Worm (Caenorhabditis elegans): ENCODE measurements around the gene msrp-7.

The msrp-7 gene

ce11 chrII:10792611-10793010 lies 18.2 kb upstream of the msrp-7 start:
- no peak for TF ChIP-seq D2030.7 (GFP tag; IDR thresholded peaks at IDR 0.05)
- TF ChIP-seq lsy-27 (tag; optimal IDR thresholded peaks at IDR 0.05; ENCODE audit: borderline replicate concordance, insufficient read depth) = no peak
- TF ChIP-seq nhr-120 (GFP tag; IDR thresholded peaks at IDR 0.05) = no peak
- no peak for TF ChIP-seq tbx-9 (tag; optimal IDR thresholded peaks at IDR 0.05; ENCODE audit: borderline replicate concordance)
- TF ChIP-seq C06A6.2 (GFP tag; conservative IDR thresholded peaks at IDR 0.05) = no peak
- no peak for TF ChIP-seq nfya-1 (tag; optimal IDR thresholded peaks at IDR 0.05; ENCODE audit: borderline replicate concordance, insufficient read depth)
- TF ChIP-seq nhr-27 (tag; optimal IDR thresholded peaks at IDR 0.05) = no peak
- TF ChIP-seq hlh-12 (tag; optimal IDR thresholded peaks at IDR 0.05) = no peak
- TF ChIP-seq sptf-2 (GFP tag; optimal IDR thresholded peaks at IDR 0.05) = no peak
- TF ChIP-seq Y53G8AR.9 (GFP tag; conservative IDR thresholded peaks at IDR 0.05) = no peak
- TF ChIP-seq Y53F4B.3 (GFP tag; IDR thresholded peaks at IDR 0.05) = no peak
- TF ChIP-seq hmg-1.2 (GFP tag; IDR thresholded peaks at IDR 0.05) = no peak
- TF ChIP-seq F49E8.2 (tag; optimal IDR thresholded peaks at IDR 0.05; ENCODE audit: insufficient read depth) = no peak
- no peak for TF ChIP-seq snpc-3.4 (tag; optimal IDR thresholded peaks at IDR 0.05)
- no peak for TF ChIP-seq ceh-58 (GFP tag; IDR thresholded peaks at IDR 0.05)
- TF ChIP-seq egl-44 (GFP tag; IDR thresholded peaks at IDR 0.05) = no peak
- TF ChIP-seq F57C9.4 (tag; optimal IDR thresholded peaks at IDR 0.05) = no peak

ce11 chrII:10793393-10793792 lies 17.4 kb upstream of the msrp-7 start, which contains the start of gene vps-11:
vps-11 (minus strand) TSS chrII:10793493.
- no peak for TF ChIP-seq snpc-4 (GFP tag; optimal IDR thresholded peaks at IDR 0.05)
- TF ChIP-seq snpc-4 (tag; optimal IDR thresholded peaks at IDR 0.05) = no peak
- no peak for TF ChIP-seq hrde-1 (tag; optimal IDR thresholded peaks at IDR 0.05; ENCODE audit: borderline replicate concordance)
- no peak for TF ChIP-seq sea-2 (GFP tag; IDR thresholded peaks at IDR 0.05)
- TF ChIP-seq mel-28 (tag; optimal IDR thresholded peaks at IDR 0.05; ENCODE audit: borderline replicate concordance) = no peak
- TF ChIP-seq athp-1 (tag; optimal IDR thresholded peaks at IDR 0.05) = no peak
- TF ChIP-seq Y79H2A.3 (GFP tag; conservative IDR thresholded peaks at IDR 0.05) = no peak
- no peak for TF ChIP-seq lag-1 (GFP tag; IDR thresholded peaks at IDR 0.05)
- TF ChIP-seq lin-54 (GFP tag; optimal IDR thresholded peaks at IDR 0.05) = no peak
- no peak for TF ChIP-seq sptf-2 (GFP tag; optimal IDR thresholded peaks at IDR 0.05)
- TF ChIP-seq ztf-28 (GFP tag; IDR thresholded peaks at IDR 0.05) = no peak
- no peak for TF ChIP-seq nhr-90 (tag; optimal IDR thresholded peaks at IDR 0.05)
- no peak for TF ChIP-seq F10E7.11 (tag; optimal IDR thresholded peaks at IDR 0.05)
- TF ChIP-seq bed-2 (GFP tag; IDR thresholded peaks at IDR 0.05) = no peak
- TF ChIP-seq F57A8.1 (GFP tag; optimal IDR thresholded peaks at IDR 0.05) = no peak
- no peak for TF ChIP-seq zfh-2 (GFP tag; conservative IDR thresholded peaks at IDR 0.05)
- TF ChIP-seq ztf-25 (GFP tag; IDR thresholded peaks at IDR 0.05) = no peak
- no peak for TF ChIP-seq ekl-4 (GFP tag; IDR thresholded peaks at IDR 0.05)
- no peak for TF ChIP-seq mxl-1 (tag; optimal IDR thresholded peaks at IDR 0.05)
- TF ChIP-seq C17E4.6 (GFP tag; IDR thresholded peaks at IDR 0.05) = no peak

ce11 chrII:10796194-10796593 lies 14.6 kb upstream of the msrp-7 start, which contains the start of gene set-14:
set-14 (minus strand) TSS chrII:10796294.
- TF ChIP-seq ztf-6 (GFP tag; IDR thresholded peaks at IDR 0.05) (no peak), atf-7 (tag; optimal IDR thresholded peaks at IDR 0.05) (no peak), rcor-1 (GFP tag; IDR thresholded peaks at IDR 0.05) (no peak), madf-6 (GFP tag; IDR thresholded peaks at IDR 0.05) (peak; percentile 21; the same call in 1 of the 2 replicates), aptf-2 (GFP tag; conservative IDR thresholded peaks at IDR 0.05) (no peak), sea-2 (GFP tag; IDR thresholded peaks at IDR 0.05) (no peak), pbrm-1 (GFP tag; IDR thresholded peaks at IDR 0.05) (no peak), lsl-1 (GFP tag; optimal IDR thresholded peaks at IDR 0.05) (peak; percentile 18), hsf-1 (GFP tag; IDR thresholded peaks at IDR 0.05) (no peak), C06A6.2 (GFP tag; conservative IDR thresholded peaks at IDR 0.05) (no peak), athp-1 (tag; optimal IDR thresholded peaks at IDR 0.05) (no peak)
